Worm (Caenorhabditis elegans) whole organism, late embryonic: ENCODE results near the gene C05C8.8.

Experiments
- ama-1 ChIP-seq: fragments of 150-350 bp; optimal IDR thresholded peaks from 2 replicates; lab custom pipeline; 2014
- ceh-48 ChIP-seq: sonication (generic microtip); optimal IDR thresholded peaks from 2 replicates; lab custom pipeline; 2016; ENCODE audit warnings: missing genetic modification characterization, inconsistent platforms, missing compliant biosample characterization
- ceh-9 ChIP-seq: sonication (generic microtip); optimal IDR thresholded peaks from 2 replicates; lab custom pipeline; 2016; ENCODE audit warnings: mild to moderate bottlenecking, missing genetic modification characterization, inconsistent platforms, missing compliant biosample characterization
- dmd-4 ChIP-seq: sonication (generic microtip); optimal IDR thresholded peaks from 2 replicates; lab custom pipeline; 2016; ENCODE audit warnings: borderline replicate concordance, missing genetic modification characterization, missing compliant biosample characterization
- lin-11 ChIP-seq: fragments of 200-800 bp; sonication (Bioruptor generic); optimal IDR thresholded peaks from 2 replicates; lab custom pipeline; 2018; ENCODE audit warnings: mild to moderate bottlenecking, missing genetic modification characterization, missing compliant biosample characterization
- unc-86 ChIP-seq: sonication (generic microtip); optimal IDR thresholded peaks from 2 replicates; lab custom pipeline; 2016; ENCODE audit warnings: missing genetic modification characterization, missing compliant biosample characterization
- zip-5 ChIP-seq: sonication (generic microtip); optimal IDR thresholded peaks from 2 replicates; lab custom pipeline; 2016; ENCODE audit warnings: missing genetic modification characterization, missing compliant biosample characterization

DNA sequence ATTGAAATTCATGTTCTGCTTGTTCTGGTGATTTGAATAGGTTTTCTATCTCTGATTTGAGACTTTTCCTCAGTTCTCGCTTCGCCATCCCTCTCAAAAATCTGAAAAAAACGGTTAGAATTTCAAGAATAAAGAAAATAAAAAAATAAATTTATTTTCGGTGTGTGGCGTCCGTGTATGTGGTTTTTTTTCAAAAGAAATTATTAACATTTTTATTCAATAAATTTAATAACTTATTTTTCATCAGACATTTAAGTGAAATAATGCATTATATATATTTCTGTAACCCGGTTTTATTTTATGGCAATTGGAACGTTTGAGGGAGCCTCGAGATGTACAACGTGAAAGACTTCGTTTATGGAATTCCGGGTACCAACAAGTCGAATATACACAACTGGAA is 20.3 kb downstream of the C05C8.8 start, which contains the start of gene C05C8.5:
- TF ChIP-seq ama-1 (no peak), dmd-4 (tag; lab: Kevin White, UChicago) (no peak), ceh-9 (no peak), lin-11 (tag; lab: Kevin White, UChicago) (no peak), zip-5 (tag; lab: Kevin White, UChicago) (no peak), unc-86 (no peak), ceh-48 (tag; lab: Kevin White, UChicago) (no peak)
